Fruit fly (Drosophila melanogaster) whole organism, pupa: ENCODE results near the gene IleRS-m.

Experiments
- CG10348 ChIP-seq: fragments of 200-800 bp; sonication (Bioruptor generic); IDR thresholded peaks from 2 replicates; pipeline ENCODE4 v1.3.6; 2022; ENCODE audit warnings: missing biosample characterization, missing genetic modification characterization
- CG12605 ChIP-seq: fragments of 200-800 bp; sonication (Bioruptor generic); IDR thresholded peaks from 2 replicates; pipeline ENCODE4 v1.3.6; 2022; ENCODE audit warnings: missing biosample characterization, missing genetic modification characterization
- CG13204 ChIP-seq: fragments of 200-800 bp; sonication (Bioruptor generic); optimal IDR thresholded peaks from 2 replicates; lab custom pipeline; 2018; ENCODE audit warnings: missing biosample characterization, mild to moderate bottlenecking, missing genetic modification characterization, moderate library complexity
- CG14655 ChIP-seq: fragments of 200-800 bp; sonication (Bioruptor generic); optimal IDR thresholded peaks from 3 replicates; lab custom pipeline; 2017; ENCODE audit warnings: mild to moderate bottlenecking, missing biosample characterization, missing genetic modification reagents, missing genetic modification characterization
- CG15710 ChIP-seq: fragments of 200-800 bp; sonication (Bioruptor generic); optimal IDR thresholded peaks from 2 replicates; lab custom pipeline; 2018; ENCODE audit warnings: missing biosample characterization, mild to moderate bottlenecking, missing genetic modification characterization, moderate library complexity
- CG17806 ChIP-seq: fragments of 200-800 bp; sonication (Bioruptor generic); optimal IDR thresholded peaks from 2 replicates; lab custom pipeline; 2018; ENCODE audit warnings: missing biosample characterization, mild to moderate bottlenecking, missing genetic modification characterization, moderate library complexity
- CG32121 ChIP-seq: fragments of 200-800 bp; sonication (Bioruptor generic); IDR thresholded peaks from 2 replicates; pipeline ENCODE4 v1.3.6; 2022; ENCODE audit warnings: missing biosample characterization, missing genetic modification characterization
- CG34367 ChIP-seq: fragments of 200-800 bp; sonication (Bioruptor generic); optimal IDR thresholded peaks from 2 replicates; lab custom pipeline; 2018; ENCODE audit warnings: missing biosample characterization, mild to moderate bottlenecking, missing genetic modification characterization
- CG4496 ChIP-seq: fragments of 200-800 bp; sonication (Bioruptor generic); IDR thresholded peaks from 3 replicates; pipeline ENCODE4 v1.3.6; 2022; ENCODE audit warnings: missing biosample characterization, missing genetic modification characterization
- CG8159 ChIP-seq: fragments of 200-800 bp; sonication (Bioruptor generic); optimal IDR thresholded peaks from 3 replicates; lab custom pipeline; 2018; ENCODE audit warnings: missing biosample characterization, mild to moderate bottlenecking, missing genetic modification characterization, moderate library complexity
- CG8301 ChIP-seq: fragments of 200-800 bp; sonication (Bioruptor generic); optimal IDR thresholded peaks from 2 replicates; lab custom pipeline; 2018; ENCODE audit warnings: missing biosample characterization, mild to moderate bottlenecking, missing genetic modification characterization
- CG9948 ChIP-seq: fragments of 200-800 bp; sonication (Bioruptor generic); optimal IDR thresholded peaks from 2 replicates; lab custom pipeline; 2018; ENCODE audit warnings: missing biosample characterization, mild to moderate bottlenecking, missing genetic modification characterization, moderate library complexity
- D1 ChIP-seq: fragments of 200-800 bp; sonication (Bioruptor generic); optimal IDR thresholded peaks from 2 replicates; lab custom pipeline; 2018; ENCODE audit warnings: missing biosample characterization, mild to moderate bottlenecking, missing genetic modification characterization, moderate library complexity
- EcR ChIP-seq: fragments of 200-800 bp; sonication (Bioruptor generic); optimal IDR thresholded peaks from 3 replicates; lab custom pipeline; 2019; ENCODE audit warnings: missing biosample characterization, missing genetic modification characterization, mild to moderate bottlenecking, moderate library complexity, missing genetic modification reagents
- Ets98B ChIP-seq: fragments of 200-800 bp; sonication (Bioruptor generic); IDR thresholded peaks from 2 replicates; pipeline ENCODE4 v1.3.6; 2022; ENCODE audit warnings: missing biosample characterization, missing genetic modification characterization
- Pif1A ChIP-seq: fragments of 200-800 bp; sonication (Bioruptor generic); optimal IDR thresholded peaks from 3 replicates; lab custom pipeline; 2016; ENCODE audit warnings: missing biosample characterization, missing genetic modification characterization
- Pif1B ChIP-seq: fragments of 200-800 bp; sonication (Bioruptor generic); optimal IDR thresholded peaks from 3 replicates; lab custom pipeline; 2016; ENCODE audit warnings: missing biosample characterization, missing genetic modification characterization
- Snoo ChIP-seq: fragments of 200-800 bp; sonication (Bioruptor generic); optimal IDR thresholded peaks from 3 replicates; lab custom pipeline; 2017; ENCODE audit warnings: missing biosample characterization, mild to moderate bottlenecking, missing genetic modification characterization, inconsistent platforms
- fd96Ca ChIP-seq: fragments of 200-800 bp; sonication (Bioruptor generic); IDR thresholded peaks from 3 replicates; pipeline ENCODE4 v1.3.6; 2022; ENCODE audit warnings: missing biosample characterization, missing genetic modification characterization
- gl ChIP-seq: fragments of 200-800 bp; sonication (Bioruptor generic); optimal IDR thresholded peaks from 2 replicates; lab custom pipeline; 2018; ENCODE audit warnings: missing biosample characterization, mild to moderate bottlenecking, missing genetic modification characterization
- rn ChIP-seq: fragments of 200-800 bp; sonication (Bioruptor generic); IDR thresholded peaks from 2 replicates; pipeline ENCODE4 v1.3.6; 2022; ENCODE audit warnings: missing biosample characterization, missing genetic modification characterization

IleRS-m gene

dm6 chr3L:16097393-16097884 lies 2.6 kb upstream of the IleRS-m start, which contains the start of the genes CG13074 and ATPsynbetaL:
Gene CG13074, minus strand, starts transcription at chr3L:16097493.
Gene ATPsynbetaL, plus strand, starts transcription at chr3L:16097834.
- TF ChIP-seq CG15710 (tag; lab: Kevin White, UChicago) (no peak), CG34367 (tag; lab: Kevin White, UChicago) (no peak), Pif1A (GFP tag; lab: Kevin White, UChicago) (no peak), CG4496 (GFP tag; lab: Robert Waterston, UW) (no peak), Snoo (tag; lab: Kevin White, UChicago) (no peak)
- TF ChIP-seq, all 21 proteins: peak for 0

- peak; percentile 61; the same call in 1 of the 2 replicates for TF ChIP-seq rn
- peak; percentile 83 for TF ChIP-seq CG17806
- TF ChIP-seq CG8301, result no peak
- no peak for TF ChIP-seq EcR (GFP tag; lab: Kevin White, UChicago)
- TF ChIP-seq CG12605, result peak; percentile 72
- peak; percentile 67 for TF ChIP-seq CG9948
- TF ChIP-seq CG15710 (tag; lab: Kevin White, UChicago), result peak; percentile 81
- TF ChIP-seq Pif1A (GFP tag; lab: Kevin White, UChicago), result no peak
- TF ChIP-seq CG34367 (tag; lab: Kevin White, UChicago), result peak; percentile 73
- no peak for TF ChIP-seq CG10348 (GFP tag; lab: Robert Waterston, UW)
- TF ChIP-seq CG32121 (GFP tag; lab: Robert Waterston, UW), result peak; percentile 74
- TF ChIP-seq D1, result no peak
- peak; percentile 71 for TF ChIP-seq gl (tag; lab: Kevin White, UChicago)
- TF ChIP-seq fd96Ca, result peak; percentile 91
- TF ChIP-seq CG4496 (GFP tag; lab: Robert Waterston, UW), result peak; percentile 88
- peak; percentile 84 for TF ChIP-seq Ets98B
- TF ChIP-seq Snoo (tag; lab: Kevin White, UChicago), result peak; percentile 77
- no peak for TF ChIP-seq CG13204 (GFP tag; lab: Kevin White, UChicago)
- TF ChIP-seq Pif1B (GFP tag; lab: Kevin White, UChicago), result no peak
- no peak for TF ChIP-seq CG8159 (tag; lab: Kevin White, UChicago)
- TF ChIP-seq CG14655 (GFP tag; lab: Kevin White, UChicago), result no peak
Observed at dm6 chr3L:16105528-16105927, 5.4 kb downstream of the IleRS-m start, which contains the start of the genes IntS9 and CG43295. Gene IntS9, minus strand, starts transcription at chr3L:16105627. Gene CG43295, plus strand, starts transcription at chr3L:16105852.

dm6 chr3L:16112069-16112820 lies 12.2 kb downstream of the IleRS-m start, which contains the start of gene Zn72D:
Gene Zn72D, minus strand, starts transcription at chr3L:16112626.
- peak; percentile 5 for TF ChIP-seq Snoo (tag; lab: Kevin White, UChicago)
- no peak for TF ChIP-seq rn
- TF ChIP-seq, all 21 proteins: peak for 1

dm6 chr3L:16113003-16113606 lies 13.0 kb downstream of the IleRS-m start, which contains the start of gene Taf4:
Gene Taf4, plus strand, starts transcription at chr3L:16113212.
- no peak for TF ChIP-seq gl (tag; lab: Kevin White, UChicago)
- peak; percentile 59; the same call in 1 of the 2 replicates for TF ChIP-seq CG12605
- no peak for TF ChIP-seq CG15710 (tag; lab: Kevin White, UChicago)

- TF ChIP-seq fd96Ca (peak; percentile 90), CG13204 (GFP tag; lab: Kevin White, UChicago) (no peak), Snoo (tag; lab: Kevin White, UChicago) (peak; percentile 82), gl (tag; lab: Kevin White, UChicago) (no peak), Pif1B (GFP tag; lab: Kevin White, UChicago) (peak; percentile 88), CG32121 (GFP tag; lab: Robert Waterston, UW) (peak; percentile 85), CG14655 (GFP tag; lab: Kevin White, UChicago) (no peak), CG10348 (GFP tag; lab: Robert Waterston, UW) (no peak), Ets98B (peak; percentile 90), CG4496 (GFP tag; lab: Robert Waterston, UW) (peak; percentile 93), CG8159 (tag; lab: Kevin White, UChicago) (no peak), CG34367 (tag; lab: Kevin White, UChicago) (peak; percentile 70), EcR (GFP tag; lab: Kevin White, UChicago) (peak; percentile 38), CG9948 (peak; percentile 66), rn (peak; percentile 52), CG12605 (0 out of 2 replicates have a peak, but pooled peaks have one; percentile 5), CG8301 (peak; percentile 79), Pif1A (GFP tag; lab: Kevin White, UChicago) (no peak), D1 (no peak), CG17806 (peak; percentile 70), CG15710 (tag; lab: Kevin White, UChicago) (peak; percentile 76)
- TF ChIP-seq, all 21 proteins: peak for 14
Observed at dm6 chr3L:16113607-16114337, 13.7 kb downstream of the IleRS-m start.
